Worm (Caenorhabditis elegans): ENCODE measurements around the gene C54C6.4.

ce11 chrIII:3528342-3528741 lies 25.1 kb upstream of the C54C6.4 start, which contains the start of gene rpl-37:
- TF ChIP-seq alr-1 (tag; optimal IDR thresholded peaks at IDR 0.05) (no peak), snpc-4 (tag; optimal IDR thresholded peaks at IDR 0.05) (no peak), ztf-4 (tag; optimal IDR thresholded peaks at IDR 0.05) (no peak), nhr-10 (tag; optimal IDR thresholded peaks at IDR 0.05) (no peak)
